Worm (Caenorhabditis elegans): ENCODE measurements around the gene acp-1.

The acp-1 gene

DNA sequence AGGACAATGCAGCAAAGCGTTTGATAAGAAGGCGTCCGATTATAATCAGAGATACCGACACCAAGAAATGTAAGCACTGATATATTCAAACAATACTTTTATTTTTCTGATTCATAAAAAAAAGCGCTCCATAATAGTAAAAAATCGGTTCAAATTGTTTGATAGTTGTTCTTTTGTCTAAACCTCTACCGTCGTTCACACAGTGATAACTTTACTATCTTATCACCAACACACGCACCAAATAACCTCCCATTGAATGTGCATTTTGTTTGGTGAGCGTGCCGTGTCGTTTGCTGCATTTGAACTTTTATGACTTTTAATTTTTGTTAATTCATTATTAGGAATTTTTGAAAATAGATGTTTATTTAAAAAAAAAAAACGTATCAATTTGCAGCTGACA lies 51.1 kb downstream of the acp-1 start:
- TF ChIP-seq flt-1 (GFP tag; IDR thresholded peaks at IDR 0.05) (no peak), T22C8.4 (GFP tag; IDR thresholded peaks at IDR 0.05) (no peak), klf-2 (GFP tag; conservative IDR thresholded peaks at IDR 0.05) (no peak), ztf-23 (GFP tag; IDR thresholded peaks at IDR 0.05) (no peak), med-1 (GFP tag; optimal IDR thresholded peaks at IDR 0.05; ENCODE audit: insufficient read depth) (no peak), ref-1 (GFP tag; conservative IDR thresholded peaks at IDR 0.05) (no peak), cog-1 (tag; optimal IDR thresholded peaks at IDR 0.05) (no peak), tab-1 (GFP tag; IDR thresholded peaks at IDR 0.05) (no peak), ztf-29 (GFP tag; IDR thresholded peaks at IDR 0.05) (no peak)
